Worm (Caenorhabditis elegans) whole organism, late embryonic: Measurements from ENCODE around the gene sri-61.

ENCODE experiments used
- F13H6.1 ChIP-seq: sonication (generic microtip); optimal IDR thresholded peaks from 2 replicates; lab custom pipeline; 2016; ENCODE audit warnings: missing genetic modification characterization, missing compliant biosample characterization
- ahr-1 ChIP-seq: sonication (generic microtip); optimal IDR thresholded peaks from 2 replicates; lab custom pipeline; 2016; ENCODE audit warnings: missing genetic modification characterization, missing compliant biosample characterization
- ama-1 ChIP-seq: fragments of 150-350 bp; optimal IDR thresholded peaks from 2 replicates; lab custom pipeline; 2014
- ceh-18 ChIP-seq: sonication (generic microtip); optimal IDR thresholded peaks from 2 replicates; lab custom pipeline; 2016; ENCODE audit warnings: missing genetic modification characterization, missing compliant biosample characterization
- ceh-19 ChIP-seq: fragments of 200-800 bp; sonication (Bioruptor generic); optimal IDR thresholded peaks from 2 replicates; lab custom pipeline; 2018; ENCODE audit warnings: mild to moderate bottlenecking, missing genetic modification characterization, missing compliant biosample characterization
- ceh-34 ChIP-seq: sonication (generic microtip); optimal IDR thresholded peaks from 2 replicates; lab custom pipeline; 2016; ENCODE audit warnings: mild to moderate bottlenecking, missing genetic modification characterization, missing compliant biosample characterization
- ceh-45 ChIP-seq: fragments of 200-800 bp; sonication (Bioruptor generic); IDR thresholded peaks from 2 replicates; pipeline ENCODE4 v1.3.6; 2022; ENCODE audit warnings: missing genetic modification reagents, missing genetic modification characterization, missing compliant biosample characterization
- ceh-6 ChIP-seq: fragments of 200-800 bp; sonication (Bioruptor generic); optimal IDR thresholded peaks from 2 replicates; lab custom pipeline; 2018; ENCODE audit warnings: mild to moderate bottlenecking, missing genetic modification characterization, missing compliant biosample characterization
- fkh-10 ChIP-seq: fragments of 150-350 bp; optimal IDR thresholded peaks from 2 replicates; lab custom pipeline; 2014; ENCODE audit warnings: missing biosample characterization, missing genetic modification reagents, missing genetic modification characterization
- hlh-13 ChIP-seq: fragments of 200-800 bp; sonication (Bioruptor generic); optimal IDR thresholded peaks from 2 replicates; lab custom pipeline; 2018; ENCODE audit warnings: mild to moderate bottlenecking, missing genetic modification characterization, missing compliant biosample characterization
- hlh-30 ChIP-seq: sonication (generic microtip); optimal IDR thresholded peaks from 2 replicates; lab custom pipeline; 2017; ENCODE audit warnings: antibody characterized with exemption, missing genetic modification characterization, missing compliant biosample characterization; ENCODE audit not compliant: insufficient read depth
- hlh-8 ChIP-seq: sonication (generic microtip); optimal IDR thresholded peaks from 2 replicates; lab custom pipeline; 2016; ENCODE audit warnings: missing genotype, missing genetic modification characterization, missing compliant biosample characterization
- sox-4 ChIP-seq: sonication (generic microtip); optimal IDR thresholded peaks from 2 replicates; lab custom pipeline; 2017; ENCODE audit warnings: mild to moderate bottlenecking, missing genetic modification characterization, inconsistent platforms, missing compliant biosample characterization

DNA sequence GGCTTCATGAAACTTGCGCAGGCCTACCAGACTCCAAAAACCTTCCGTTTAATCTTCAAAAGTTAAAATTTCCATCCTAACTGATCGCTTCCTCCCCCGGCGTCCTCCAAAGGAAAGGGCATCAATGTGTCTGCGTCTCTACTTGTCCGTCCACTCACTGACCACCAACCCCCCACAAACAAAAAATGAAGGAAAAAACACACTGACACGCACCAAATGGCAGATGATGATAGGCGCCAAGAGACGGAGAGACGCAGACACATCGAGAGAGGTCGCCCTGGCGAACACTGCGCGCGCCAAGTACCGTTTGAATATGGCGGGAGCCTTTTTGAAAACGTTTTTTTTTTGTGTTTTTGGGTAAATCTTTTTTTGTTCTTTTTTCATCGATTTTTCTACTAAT, 34.6 kb upstream of the sri-61 start:
- no peak for TF ChIP-seq ceh-34 (tag; lab: Kevin White, UChicago)
- no peak for TF ChIP-seq ama-1
- no peak for TF ChIP-seq hlh-8 (tag; lab: Kevin White, UChicago)
- TF ChIP-seq fkh-10 (GFP tag; lab: Kevin White, UChicago), result no peak
- no peak for TF ChIP-seq ceh-18
- no peak for TF ChIP-seq sox-4
- TF ChIP-seq ceh-45 (GFP tag; lab: Robert Waterston, UW), result no peak
- TF ChIP-seq ahr-1 (tag; lab: Kevin White, UChicago), result no peak
- TF ChIP-seq hlh-13, result no peak
- no peak for TF ChIP-seq F13H6.1 (tag; lab: Kevin White, UChicago)
- no peak for TF ChIP-seq hlh-30
- TF ChIP-seq ceh-19 (GFP tag; lab: Kevin White, UChicago), result no peak
- no peak for TF ChIP-seq ceh-6 (GFP tag; lab: Kevin White, UChicago)
